Fruit fly (Drosophila melanogaster) whole organism, embryonic: ENCODE results near the gene CG17344.

Experiments used
- Ada2b ChIP-seq: fragments of 200-800 bp; sonication (Bioruptor generic); IDR thresholded peaks from 2 replicates; pipeline ENCODE4 v1.3.6; 2022; ENCODE audit warnings: missing biosample characterization, missing genetic modification characterization
- Asciz ChIP-seq: fragments of 200-800 bp; sonication (Bioruptor generic); optimal IDR thresholded peaks from 2 replicates; lab custom pipeline; 2017; ENCODE audit warnings: missing biosample characterization, mild to moderate bottlenecking, missing genetic modification characterization, missing genetic modification reagents
- B-H1 ChIP-seq: fragments of 200-800 bp; sonication (Bioruptor generic); IDR thresholded peaks from 3 replicates; pipeline ENCODE4 v1.3.6; 2022; ENCODE audit warnings: missing biosample characterization, missing genetic modification characterization
- Bdp1 ChIP-seq: fragments of 200-800 bp; sonication (Bioruptor generic); optimal IDR thresholded peaks from 3 replicates; lab custom pipeline; 2016; ENCODE audit warnings: missing biosample characterization, missing genetic modification characterization
- Blimp-1 ChIP-seq: fragments of 200-800 bp; sonication (Bioruptor generic); optimal IDR thresholded peaks from 3 replicates; lab custom pipeline; 2018; ENCODE audit warnings: missing biosample characterization, missing genetic modification characterization, mild to moderate bottlenecking, moderate library complexity, missing genetic modification reagents
- CG10979 ChIP-seq: fragments of 200-800 bp; sonication (Bioruptor generic); optimal IDR thresholded peaks from 2 replicates; lab custom pipeline; 2018; ENCODE audit warnings: missing biosample characterization, mild to moderate bottlenecking, missing genetic modification characterization, moderate library complexity
- CG11723 ChIP-seq: fragments of 200-800 bp; sonication (Bioruptor generic); optimal IDR thresholded peaks from 2 replicates; lab custom pipeline; 2017; ENCODE audit warnings: missing biosample characterization, mild to moderate bottlenecking, missing genetic modification characterization
- CG14441 ChIP-seq: fragments of 200-800 bp; sonication (Bioruptor generic); IDR thresholded peaks from 2 replicates; pipeline ENCODE4 v1.3.6; 2022; ENCODE audit warnings: missing biosample characterization, missing genetic modification characterization
- CG15514 ChIP-seq: fragments of 200-800 bp; sonication (Bioruptor generic); optimal IDR thresholded peaks from 3 replicates; lab custom pipeline; 2017; ENCODE audit warnings: missing biosample characterization, missing genetic modification characterization, mild to moderate bottlenecking, moderate library complexity, missing genetic modification reagents
- CG17359 ChIP-seq: fragments of 200-800 bp; sonication (Bioruptor generic); optimal IDR thresholded peaks from 3 replicates; lab custom pipeline; 2018; ENCODE audit warnings: missing biosample characterization, mild to moderate bottlenecking, missing genetic modification characterization, moderate library complexity
- CG17802 ChIP-seq: fragments of 200-800 bp; sonication (Bioruptor generic); optimal IDR thresholded peaks from 2 replicates; lab custom pipeline; 2018; ENCODE audit warnings: missing biosample characterization, mild to moderate bottlenecking, missing genetic modification characterization, moderate library complexity
- CG1792 ChIP-seq: fragments of 200-800 bp; sonication (Bioruptor generic); optimal IDR thresholded peaks from 2 replicates; lab custom pipeline; 2016; ENCODE audit warnings: missing biosample characterization, missing genetic modification characterization
- CG2678 ChIP-seq: fragments of 200-800 bp; sonication (Bioruptor generic); optimal IDR thresholded peaks from 3 replicates; lab custom pipeline; 2019; ENCODE audit warnings: missing biosample characterization, mild to moderate bottlenecking, missing genetic modification characterization, moderate library complexity
- CG2875 ChIP-seq: fragments of 200-800 bp; sonication (Bioruptor generic); optimal IDR thresholded peaks from 2 replicates; lab custom pipeline; 2017; ENCODE audit warnings: missing biosample characterization, mild to moderate bottlenecking, missing genetic modification characterization, missing genetic modification reagents
- CG31224 ChIP-seq: fragments of 200-800 bp; sonication (Bioruptor generic); IDR thresholded peaks from 2 replicates; pipeline ENCODE4 v1.3.6; 2022; ENCODE audit warnings: missing biosample characterization, missing genetic modification characterization
- CG32532 ChIP-seq: fragments of 200-800 bp; sonication (Bioruptor generic); IDR thresholded peaks from 2 replicates; pipeline ENCODE4 v1.3.6; 2022; ENCODE audit warnings: missing biosample characterization, missing genetic modification characterization
- CG34422 ChIP-seq: fragments of 200-800 bp; sonication (Bioruptor generic); IDR thresholded peaks from 3 replicates; pipeline ENCODE4 v1.3.6; 2022; ENCODE audit warnings: missing biosample characterization, missing genetic modification characterization
- CG4424 ChIP-seq: fragments of 200-800 bp; sonication (Bioruptor generic); optimal IDR thresholded peaks from 3 replicates; lab custom pipeline; 2016; ENCODE audit warnings: missing biosample characterization, missing genetic modification characterization
- CG5953 ChIP-seq: fragments of 200-800 bp; sonication (Bioruptor generic); IDR thresholded peaks from 2 replicates; pipeline ENCODE4 v1.3.6; 2022; ENCODE audit warnings: missing biosample characterization, missing genetic modification characterization
- CG7556 ChIP-seq: fragments of 200-800 bp; sonication (Bioruptor generic); optimal IDR thresholded peaks from 2 replicates; lab custom pipeline; 2017; ENCODE audit warnings: missing biosample characterization, mild to moderate bottlenecking, missing genetic modification characterization
- CG8924 ChIP-seq: fragments of 200-800 bp; optimal IDR thresholded peaks from 3 replicates; lab custom pipeline; 2019; ENCODE audit warnings: missing biosample characterization, mild to moderate bottlenecking, missing genetic modification characterization, moderate library complexity
- CrebB ChIP-seq: fragments of 200-800 bp; sonication (Bioruptor generic); optimal IDR thresholded peaks from 3 replicates; lab custom pipeline; 2018; ENCODE audit warnings: missing biosample characterization, mild to moderate bottlenecking, missing genetic modification characterization
- D19A ChIP-seq: fragments of 200-800 bp; optimal IDR thresholded peaks from 3 replicates; lab custom pipeline; 2019; ENCODE audit warnings: missing biosample characterization, mild to moderate bottlenecking, missing genetic modification characterization, moderate library complexity
- Fer1 ChIP-seq: fragments of 200-800 bp; sonication (Bioruptor generic); optimal IDR thresholded peaks from 2 replicates; lab custom pipeline; 2017; ENCODE audit warnings: missing biosample characterization, mild to moderate bottlenecking, missing genetic modification characterization
- Fer3 ChIP-seq: fragments of 200-800 bp; sonication (Bioruptor generic); optimal IDR thresholded peaks from 2 replicates; lab custom pipeline; 2018; ENCODE audit warnings: missing biosample characterization, mild to moderate bottlenecking, missing genetic modification characterization, moderate library complexity
- HLHmδ ChIP-seq: fragments of 200-800 bp; sonication (Bioruptor generic); optimal IDR thresholded peaks from 2 replicates; lab custom pipeline; 2018; ENCODE audit warnings: missing biosample characterization, mild to moderate bottlenecking, missing genetic modification characterization, moderate library complexity
- Med ChIP-seq: fragments of 200-800 bp; sonication (Bioruptor generic); peaks from one replicate; lab custom pipeline; 2016; ENCODE audit warnings: missing biosample characterization, missing genetic modification characterization, mild to moderate bottlenecking, inconsistent platforms, moderate library complexity
- Mes4 ChIP-seq: fragments of 200-800 bp; sonication (Bioruptor generic); optimal IDR thresholded peaks from 2 replicates; lab custom pipeline; 2016; ENCODE audit warnings: missing biosample characterization, missing genetic modification characterization
- Oli ChIP-seq: fragments of 200-800 bp; sonication (Bioruptor generic); optimal IDR thresholded peaks from 2 replicates; lab custom pipeline; 2018; ENCODE audit warnings: missing biosample characterization, mild to moderate bottlenecking, missing genetic modification characterization, moderate library complexity
- Optix ChIP-seq: fragments of 200-800 bp; sonication (Bioruptor generic); IDR thresholded peaks from 3 replicates; pipeline ENCODE4 v1.3.6; 2022; ENCODE audit warnings: missing biosample characterization, missing genetic modification characterization
- Rfx ChIP-seq: fragments of 200-800 bp; sonication (Bioruptor generic); IDR thresholded peaks from 2 replicates; pipeline ENCODE4 v1.3.6; 2022; ENCODE audit warnings: missing biosample characterization, missing genetic modification characterization
- Rx ChIP-seq: fragments of 200-800 bp; sonication (Bioruptor generic); IDR thresholded peaks from 2 replicates; pipeline ENCODE4 v1.3.6; 2022; ENCODE audit warnings: missing biosample characterization, missing genetic modification characterization
- Six4 ChIP-seq: fragments of 200-800 bp; sonication (Bioruptor generic); optimal IDR thresholded peaks from 2 replicates; lab custom pipeline; 2016; ENCODE audit warnings: missing biosample characterization, missing genetic modification characterization
- Ssrp ChIP-seq: fragments of 200-800 bp; sonication (Bioruptor generic); optimal IDR thresholded peaks from 2 replicates; lab custom pipeline; 2018; ENCODE audit warnings: missing biosample characterization, mild to moderate bottlenecking, missing genetic modification characterization, moderate library complexity
- YL-1 ChIP-seq: fragments of 200-800 bp; sonication (Bioruptor generic); optimal IDR thresholded peaks from 3 replicates; lab custom pipeline; 2017; ENCODE audit warnings: missing biosample characterization, mild to moderate bottlenecking, missing genetic modification characterization
- dan ChIP-seq: fragments of 200-800 bp; sonication (Bioruptor generic); IDR thresholded peaks from 2 replicates; pipeline ENCODE4 v1.3.6; 2022; ENCODE audit warnings: missing biosample characterization, missing genetic modification characterization
- fd96Cb ChIP-seq: fragments of 200-800 bp; sonication (Bioruptor generic); optimal IDR thresholded peaks from 2 replicates; lab custom pipeline; 2018; ENCODE audit warnings: missing biosample characterization, mild to moderate bottlenecking, missing genetic modification characterization, moderate library complexity
- gsb ChIP-seq: fragments of 200-800 bp; sonication (Bioruptor generic); IDR thresholded peaks from 2 replicates; pipeline ENCODE4 v1.3.6; 2022; ENCODE audit warnings: missing biosample characterization, missing genetic modification characterization
- hbn ChIP-seq: fragments of 200-800 bp; sonication (Bioruptor generic); IDR thresholded peaks from 2 replicates; pipeline ENCODE4 v1.3.6; 2022; ENCODE audit warnings: missing biosample characterization, missing genetic modification characterization; ENCODE audit not compliant: partially characterized antibody
- mam ChIP-seq: fragments of 200-800 bp; sonication (Bioruptor generic); optimal IDR thresholded peaks from 3 replicates; lab custom pipeline; 2016; ENCODE audit warnings: missing biosample characterization, missing genetic modification characterization
- nmo ChIP-seq: fragments of 200-800 bp; sonication (Bioruptor generic); optimal IDR thresholded peaks from 2 replicates; lab custom pipeline; 2018; ENCODE audit warnings: missing biosample characterization, mild to moderate bottlenecking, missing genetic modification characterization, moderate library complexity
- oc ChIP-seq: fragments of 200-800 bp; sonication (Bioruptor generic); optimal IDR thresholded peaks from 2 replicates; lab custom pipeline; 2018; ENCODE audit warnings: missing biosample characterization, mild to moderate bottlenecking, missing genetic modification characterization, moderate library complexity
- pan ChIP-seq, 4 experiments: fragments of >200 bp in 3 of 4; fragments of 200-800 bp in 1 of 4; sonication (Bioruptor generic) in 1 of 4; optimal IDR thresholded peaks in 3 of 4; IDR thresholded peaks in 1 of 4; 2 replicates each; pipeline versions ENCODE4 v1.3.6 to Lab custom; 2017 to 2022; ENCODE audit warnings: missing biosample characterization in 2 of 4, missing genetic modification characterization in 2 of 4, mixed read lengths in 1 of 4
- phol ChIP-seq: fragments of 200-800 bp; sonication (Bioruptor generic); optimal IDR thresholded peaks from 3 replicates; lab custom pipeline; 2018; ENCODE audit warnings: missing biosample characterization, mild to moderate bottlenecking, missing genetic modification characterization, moderate library complexity
- ranshi ChIP-seq: fragments of 200-800 bp; sonication (Bioruptor generic); IDR thresholded peaks from 2 replicates; pipeline ENCODE4 v1.3.6; 2022; ENCODE audit warnings: missing biosample characterization, missing genetic modification characterization
- repo ChIP-seq: fragments of 200-800 bp; sonication (Bioruptor generic); optimal IDR thresholded peaks from 2 replicates; lab custom pipeline; 2016; ENCODE audit warnings: missing biosample characterization, missing genetic modification characterization
- vnd ChIP-seq: fragments of 200-800 bp; sonication (Bioruptor generic); IDR thresholded peaks from 3 replicates; pipeline ENCODE4 v1.3.6; 2022; ENCODE audit warnings: missing biosample characterization, missing genetic modification characterization; ENCODE audit not compliant: partially characterized antibody
- wor ChIP-seq: fragments of 200-800 bp; sonication (Bioruptor generic); IDR thresholded peaks from 2 replicates; pipeline ENCODE4 v1.3.6; 2022; ENCODE audit warnings: missing biosample characterization, missing genetic modification characterization

Gene CG17344

dm6 chr2L:19120196-19120950 is 18.5 kb downstream of the CG17344 start, which contains the start of gene Ddc (continued):
- TF ChIP-seq HLHmδ (GFP tag; lab: Kevin White, UChicago), result no peak
- peak; percentile 40; the same call in 1 of the 2 replicates for TF ChIP-seq Rfx
- TF ChIP-seq vnd, result no peak
- no peak for TF ChIP-seq Blimp-1 (GFP tag; lab: Kevin White, UChicago)
- TF ChIP-seq CG17359 (tag; lab: Kevin White, UChicago), result no peak
- no peak for TF ChIP-seq wor (GFP tag; lab: Robert Waterston, UW)
- no peak for TF ChIP-seq gsb (GFP tag; lab: Robert Waterston, UW)
- no peak for TF ChIP-seq Asciz (GFP tag; lab: Kevin White, UChicago)
- TF ChIP-seq CrebB (tag; lab: Kevin White, UChicago), result no peak
- TF ChIP-seq YL-1 (GFP tag; lab: Kevin White, UChicago), result no peak
- TF ChIP-seq pan (optimal IDR thresholded peaks at IDR 0.05; lab: Kevin White, UChicago), result no peak
- no peak for TF ChIP-seq pan (GFP tag; optimal IDR thresholded peaks at IDR 0.05 in 1 of 2, IDR thresholded peaks at IDR 0.05 in 1 of 2)
- no peak for TF ChIP-seq Rx (GFP tag; lab: Robert Waterston, UW)
- TF ChIP-seq repo (GFP tag; lab: Kevin White, UChicago), result no peak
- no peak for TF ChIP-seq Mes4
- peak; percentile 15 for TF ChIP-seq Med
- TF ChIP-seq hbn (GFP tag; lab: Robert Waterston, UW), result no peak
- TF ChIP-seq Optix (GFP tag; lab: Robert Waterston, UW), result no peak
- no peak for TF ChIP-seq CG31224
- no peak for TF ChIP-seq CG15514 (GFP tag; lab: Kevin White, UChicago)
- TF ChIP-seq CG5953 (GFP tag; lab: Robert Waterston, UW), result no peak
- no peak for TF ChIP-seq Bdp1 (GFP tag; lab: Kevin White, UChicago)
- no peak for TF ChIP-seq oc (tag; lab: Kevin White, UChicago)
- TF ChIP-seq dan (GFP tag; lab: Robert Waterston, UW), result no peak
- TF ChIP-seq CG2875 (GFP tag; lab: Kevin White, UChicago), result no peak
- TF ChIP-seq, all 482 proteins: peak for 21

dm6 chr2L:19120984-19121383 is 19.1 kb downstream of the CG17344 start:
- TF ChIP-seq CG34422 (GFP tag; lab: Robert Waterston, UW) (peak; percentile 38; the same call in 1 of the 3 replicates), mam (GFP tag; lab: Kevin White, UChicago) (peak; percentile 31), CG10979 (tag; lab: Kevin White, UChicago) (peak; percentile 29), Six4 (GFP tag; lab: Kevin White, UChicago) (peak; percentile 0), CG2678 (peak; percentile 68), Oli (tag; lab: Kevin White, UChicago) (peak; percentile 52), Rx (GFP tag; lab: Robert Waterston, UW) (no peak), CG7556 (GFP tag; lab: Kevin White, UChicago) (peak; percentile 69), CG11723 (GFP tag; lab: Kevin White, UChicago) (peak; percentile 5), CG4424 (GFP tag; lab: Kevin White, UChicago) (peak; percentile 53), Ada2b (GFP tag; lab: Robert Waterston, UW) (peak; percentile 37; the same call in 1 of the 2 replicates), CG14441 (GFP tag; lab: Robert Waterston, UW) (0 out of 2 replicates have a peak, but pooled peaks have one; percentile 19), ranshi (GFP tag; lab: Robert Waterston, UW) (0 out of 2 replicates have a peak, but pooled peaks have one; percentile 31), CG17359 (tag; lab: Kevin White, UChicago) (peak; percentile 52), phol (tag; lab: Kevin White, UChicago) (peak; percentile 60), fd96Cb (peak; percentile 35), CG17802 (tag; lab: Kevin White, UChicago) (no peak), B-H1 (no peak), CG8924 (tag; lab: Kevin White, UChicago) (no peak), D19A (tag; lab: Kevin White, UChicago) (peak; percentile 4), CG32532 (peak; percentile 45; the same call in 1 of the 2 replicates), nmo (GFP tag; lab: Kevin White, UChicago) (peak; percentile 25), Fer3 (tag; lab: Kevin White, UChicago) (peak; percentile 42), Ssrp (tag; lab: Kevin White, UChicago) (peak; percentile 62), Fer1 (GFP tag; lab: Kevin White, UChicago) (peak; percentile 47), CG1792 (GFP tag; lab: Kevin White, UChicago) (peak; percentile 7)
